Fruit fly (Drosophila melanogaster) whole organism, wandering third instar larva: ENCODE data around the gene CG6689.

Experiments
- Abd-B ChIP-seq: fragments of >200 bp; optimal IDR thresholded peaks from 2 replicates; lab custom pipeline; 2017; ENCODE audit warnings: missing biosample characterization, missing genetic modification characterization
- CG32264 ChIP-seq: fragments of 200-800 bp; sonication (Bioruptor generic); optimal IDR thresholded peaks from 2 replicates; lab custom pipeline; 2016; ENCODE audit warnings: missing biosample characterization, missing genetic modification characterization
- CG9705 ChIP-seq: fragments of 200-800 bp; sonication (Bioruptor generic); optimal IDR thresholded peaks from 2 replicates; lab custom pipeline; 2018; ENCODE audit warnings: missing biosample characterization, mild to moderate bottlenecking, missing genetic modification characterization
- CrebA ChIP-seq: fragments of 200-800 bp; sonication (Bioruptor generic); optimal IDR thresholded peaks from 2 replicates; lab custom pipeline; 2016; ENCODE audit warnings: missing biosample characterization, mild to moderate bottlenecking, missing genetic modification characterization, borderline replicate concordance
- Dfd ChIP-seq: fragments of >200 bp; optimal IDR thresholded peaks from 2 replicates; lab custom pipeline; 2017; ENCODE audit warnings: missing biosample characterization, missing genetic modification characterization
- Dif ChIP-seq: fragments of 200-275, 200-300 bp; sonication (Bioruptor generic); optimal IDR thresholded peaks from 2 replicates; lab custom pipeline; 2018; ENCODE audit warnings: missing biosample characterization, missing genetic modification characterization; ENCODE audit not compliant: partially characterized antibody
- GATAd ChIP-seq: sonication (Bioruptor generic); optimal IDR thresholded peaks from 2 replicates; lab custom pipeline; 2016; ENCODE audit warnings: missing biosample characterization, missing genetic modification characterization
- HLH106 ChIP-seq: fragments of 200-800 bp; optimal IDR thresholded peaks from 3 replicates; lab custom pipeline; 2019; ENCODE audit warnings: missing biosample characterization, mild to moderate bottlenecking, missing genetic modification characterization, moderate library complexity
- Hnf4 ChIP-seq: fragments of 200-800 bp; sonication (Bioruptor generic); optimal IDR thresholded peaks from 2 replicates; lab custom pipeline; 2016; ENCODE audit warnings: missing biosample characterization, mild to moderate bottlenecking, missing genetic modification characterization
- Hr78 ChIP-seq: fragments of >200 bp; optimal IDR thresholded peaks from 2 replicates; lab custom pipeline; 2017; ENCODE audit warnings: missing biosample characterization, missing genetic modification characterization
- Hr83 ChIP-seq: fragments of 200-300 bp; sonication (Bioruptor generic); optimal IDR thresholded peaks from 2 replicates; lab custom pipeline; 2016; ENCODE audit warnings: missing biosample characterization, mild to moderate bottlenecking, missing genetic modification characterization, moderate library complexity; ENCODE audit not compliant: poor library complexity, severe bottlenecking
- Mio ChIP-seq: sonication (Bioruptor generic); optimal IDR thresholded peaks from 2 replicates; lab custom pipeline; 2016; ENCODE audit warnings: missing biosample characterization, missing genetic modification characterization
- Myc ChIP-seq: fragments of >200 bp; optimal IDR thresholded peaks from 2 replicates; lab custom pipeline; 2017
- N ChIP-seq: fragments of >200 bp; optimal IDR thresholded peaks from 2 replicates; lab custom pipeline; 2018; ENCODE audit warnings: missing biosample characterization, missing external identifiers, missing genetic modification characterization
- OdsH ChIP-seq: fragments of 200-800 bp; sonication (Bioruptor generic); optimal IDR thresholded peaks from 2 replicates; lab custom pipeline; 2016; ENCODE audit warnings: missing biosample characterization, mild to moderate bottlenecking, missing genetic modification characterization
- Rel ChIP-seq, 2 experiments: fragments of 200-800 bp; sonication (Bioruptor generic) in 1 of 2; optimal IDR thresholded peaks; 2 replicates in 1 of 2; 3 replicates in 1 of 2; lab custom pipeline; 2016 to 2019; ENCODE audit warnings: mild to moderate bottlenecking in 2 of 2, missing biosample characterization in 2 of 2, missing genetic modification characterization in 2 of 2, moderate library complexity in 1 of 2
- Vsx2 ChIP-seq: fragments of 200-300, 225-300 bp; sonication (Bioruptor generic); optimal IDR thresholded peaks from 2 replicates; lab custom pipeline; 2018; ENCODE audit warnings: missing biosample characterization, missing genetic modification characterization; ENCODE audit not compliant: partially characterized antibody
- brk ChIP-seq: fragments of 200-800 bp; sonication (Bioruptor generic); optimal IDR thresholded peaks from 2 replicates; lab custom pipeline; 2016; ENCODE audit warnings: missing biosample characterization, mild to moderate bottlenecking, missing genetic modification characterization
- dl ChIP-seq, 2 experiments: fragments of 175-275, 200-275 bp in 1 of 2; fragments of 200-275 bp in 1 of 2; sonication (Bioruptor generic); optimal IDR thresholded peaks; lab custom pipeline; 2018; ENCODE audit warnings: mild to moderate bottlenecking in 2 of 2, missing biosample characterization in 2 of 2, missing genetic modification characterization in 2 of 2, moderate library complexity in 2 of 2; ENCODE audit not compliant: partially characterized antibody in 2 of 2, insufficient read depth in 1 of 2
- dmrt93B ChIP-seq: fragments of 200-800 bp; sonication (Bioruptor generic); optimal IDR thresholded peaks from 2 replicates; lab custom pipeline; 2018; ENCODE audit warnings: missing biosample characterization, mild to moderate bottlenecking, missing genetic modification characterization
- ey ChIP-seq: fragments of 200-800 bp; sonication (Bioruptor generic); optimal IDR thresholded peaks from 2 replicates; lab custom pipeline; 2016; ENCODE audit warnings: missing biosample characterization, missing genetic modification characterization
- foxo ChIP-seq, 2 experiments: fragments of 200-800 bp; sonication (Bioruptor generic); optimal IDR thresholded peaks; 2 replicates in 1 of 2; 3 replicates in 1 of 2; lab custom pipeline; 2016 to 2017; ENCODE audit warnings: missing biosample characterization in 2 of 2, missing genetic modification characterization in 2 of 2
- h ChIP-seq: fragments of 200-800 bp; sonication (Bioruptor generic); optimal IDR thresholded peaks from 3 replicates; lab custom pipeline; 2016; ENCODE audit warnings: missing biosample characterization, mild to moderate bottlenecking, missing genetic modification characterization
- jim ChIP-seq: fragments of 175-275, 200-325 bp; sonication (Bioruptor generic); optimal IDR thresholded peaks from 2 replicates; lab custom pipeline; 2016; ENCODE audit warnings: missing biosample characterization, mild to moderate bottlenecking, missing genetic modification characterization
- lola ChIP-seq: fragments of >200 bp; optimal IDR thresholded peaks from 2 replicates; lab custom pipeline; 2017; ENCODE audit warnings: missing biosample characterization, missing genetic modification characterization
- psq ChIP-seq: fragments of 200-800 bp; sonication (Bioruptor generic); optimal IDR thresholded peaks from 3 replicates; lab custom pipeline; 2017; ENCODE audit warnings: missing biosample characterization, mild to moderate bottlenecking, missing genetic modification characterization, moderate library complexity
- rgr ChIP-seq: fragments of 200-800 bp; sonication (Bioruptor generic); optimal IDR thresholded peaks from 3 replicates; lab custom pipeline; 2016; ENCODE audit warnings: missing biosample characterization, mild to moderate bottlenecking, missing genetic modification characterization
- sage ChIP-seq: fragments of 200-800 bp; sonication (Bioruptor generic); optimal IDR thresholded peaks from 2 replicates; lab custom pipeline; 2016; ENCODE audit warnings: missing biosample characterization, mild to moderate bottlenecking, missing genetic modification characterization
- sv ChIP-seq: fragments of 200-800 bp; sonication (Bioruptor generic); optimal IDR thresholded peaks from 3 replicates; lab custom pipeline; 2016; ENCODE audit warnings: missing biosample characterization, missing genetic modification characterization
- tai ChIP-seq: sonication (Bioruptor generic); optimal IDR thresholded peaks from 2 replicates; lab custom pipeline; 2016; ENCODE audit warnings: missing biosample characterization, missing genetic modification characterization
- usp ChIP-seq: fragments of >200 bp; optimal IDR thresholded peaks from 2 replicates; lab custom pipeline; 2017; ENCODE audit warnings: missing biosample characterization, missing genetic modification characterization

The CG6689 gene

DNA sequence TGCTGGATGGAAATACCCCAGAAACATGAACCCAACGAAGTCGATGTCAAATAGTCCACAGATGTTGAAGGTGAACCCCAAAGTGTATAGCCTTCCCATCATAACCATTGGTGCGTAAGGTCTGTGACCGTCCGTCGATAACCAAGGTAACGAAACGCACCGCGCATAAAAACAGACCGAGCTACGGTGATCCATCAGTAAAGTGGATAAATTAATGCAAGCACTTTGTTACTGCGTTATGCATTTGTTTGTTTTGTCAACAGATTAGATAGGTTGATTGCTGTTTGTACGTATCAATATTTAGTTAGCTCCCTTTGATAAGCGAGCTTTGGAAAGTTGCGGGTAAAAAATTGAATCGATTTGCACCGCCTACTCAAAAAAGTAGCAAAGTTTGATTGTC, 41.6 kb downstream of the CG6689 start:
- TF ChIP-seq sv, result no peak
- TF ChIP-seq tai (GFP tag; lab: Kevin White, UChicago), result no peak
- TF ChIP-seq Dif (GFP tag; lab: Kevin White, UChicago), result no peak
- TF ChIP-seq rgr (GFP tag; lab: Kevin White, UChicago), result no peak
- no peak for TF ChIP-seq sage (GFP tag; lab: Kevin White, UChicago)
- TF ChIP-seq lola, result no peak
- TF ChIP-seq jim (GFP tag; lab: Kevin White, UChicago), result no peak
- no peak for TF ChIP-seq Myc (lab: Kevin White, UChicago)
- TF ChIP-seq brk, result no peak
- TF ChIP-seq N (GFP tag; lab: Kevin White, UChicago), result no peak
- TF ChIP-seq OdsH (GFP tag; lab: Kevin White, UChicago), result no peak
- TF ChIP-seq Rel (GFP tag; optimal IDR thresholded peaks at IDR 0.05; lab: Kevin White, UChicago), result no peak
- TF ChIP-seq Rel (tag; optimal IDR thresholded peaks at IDR 0.05; lab: Kevin White, UChicago), result no peak
- TF ChIP-seq Abd-B, result no peak

dm6 chr3R:11177579-11177978, 42.3 kb downstream of the CG6689 start:
- no peak for TF ChIP-seq Dif (GFP tag; lab: Kevin White, UChicago)
- no peak for TF ChIP-seq OdsH (GFP tag; lab: Kevin White, UChicago)
- TF ChIP-seq HLH106 (tag; lab: Kevin White, UChicago), result no peak
- TF ChIP-seq dmrt93B (GFP tag; lab: Kevin White, UChicago), result no peak
- no peak for TF ChIP-seq Mio (GFP tag; lab: Kevin White, UChicago)
- TF ChIP-seq, all 38 proteins: peak for 0

DNA sequence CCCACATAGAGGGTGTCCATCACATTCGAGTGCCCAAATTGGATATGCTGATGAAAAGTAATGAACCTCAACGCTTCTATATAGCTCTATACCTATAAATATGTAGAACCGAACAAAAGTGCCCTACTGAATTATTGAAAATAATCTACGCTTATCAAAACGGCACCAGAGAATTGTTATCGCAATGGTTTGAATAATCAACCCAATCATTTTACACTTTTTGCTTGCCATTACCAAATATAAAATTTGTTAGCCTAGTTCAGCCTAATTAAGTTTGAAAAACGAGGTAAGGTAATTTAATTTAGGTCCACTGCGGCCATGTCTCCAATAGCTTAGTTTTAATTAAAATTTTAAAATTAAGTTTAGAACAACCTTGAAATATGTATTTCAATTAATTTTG, 44.1 kb downstream of the CG6689 start:
- TF ChIP-seq Hnf4 (GFP tag; lab: Kevin White, UChicago) (no peak), psq (GFP tag; lab: Kevin White, UChicago) (no peak), dl (GFP tag; optimal IDR thresholded peaks at IDR 0.05; lab: Kevin White, UChicago; ENCODE audit: insufficient read depth in 1 of 2, partially characterized antibody in 2 of 2) (no peak), Hr83 (no peak), usp (GFP tag; lab: Kevin White, UChicago) (no peak), OdsH (GFP tag; lab: Kevin White, UChicago) (no peak), sv (no peak), Abd-B (no peak), Dfd (GFP tag; lab: Kevin White, UChicago) (no peak), h (GFP tag; lab: Kevin White, UChicago) (no peak), dmrt93B (GFP tag; lab: Kevin White, UChicago) (no peak), ey (GFP tag; lab: Kevin White, UChicago) (no peak), Rel (GFP tag; optimal IDR thresholded peaks at IDR 0.05; lab: Kevin White, UChicago) (no peak), Rel (tag; optimal IDR thresholded peaks at IDR 0.05; lab: Kevin White, UChicago) (no peak), Dif (GFP tag; lab: Kevin White, UChicago) (no peak), CG9705 (GFP tag; lab: Kevin White, UChicago) (no peak), foxo (GFP tag; optimal IDR thresholded peaks at IDR 0.05; lab: Kevin White, UChicago) (no peak), HLH106 (tag; lab: Kevin White, UChicago) (no peak)

DNA sequence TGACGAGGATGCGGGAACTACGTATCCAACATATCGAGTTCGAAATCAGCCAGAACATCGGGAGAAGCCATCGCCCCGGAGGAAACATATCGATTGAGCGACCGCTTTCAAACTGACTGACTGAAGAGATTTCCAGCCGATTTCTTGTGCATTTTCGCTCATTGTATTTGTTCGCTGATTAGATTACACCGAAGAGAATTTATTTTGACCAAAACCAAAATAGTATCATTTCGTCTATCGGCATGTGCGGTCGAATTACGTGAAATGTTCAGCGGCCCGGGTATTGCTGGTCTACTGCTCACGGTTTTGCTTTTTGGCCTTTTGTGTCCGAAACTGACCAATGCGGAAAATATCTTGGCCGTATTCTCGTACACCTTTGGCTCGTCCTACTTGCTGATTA, 44.6 kb downstream of the CG6689 start, which contains the start of the genes Ugt304A1 and Ugt303A1:
Gene Ugt304A1 (minus strand): TSS at position 101 of the 400 bp plus-strand sequence.
Gene Ugt303A1 (plus strand): TSS at position 222 of the 400 bp plus-strand sequence.
- no peak for TF ChIP-seq GATAd (GFP tag; lab: Kevin White, UChicago)
- no peak for TF ChIP-seq Abd-B
- no peak for TF ChIP-seq ey (GFP tag; lab: Kevin White, UChicago)
- TF ChIP-seq Vsx2, result no peak
- TF ChIP-seq Rel (GFP tag; optimal IDR thresholded peaks at IDR 0.05; lab: Kevin White, UChicago), result no peak
- no peak for TF ChIP-seq Rel (tag; optimal IDR thresholded peaks at IDR 0.05; lab: Kevin White, UChicago)
- TF ChIP-seq HLH106 (tag; lab: Kevin White, UChicago), result no peak
- no peak for TF ChIP-seq Hr78 (GFP tag; lab: Kevin White, UChicago)
- no peak for TF ChIP-seq N (GFP tag; lab: Kevin White, UChicago)

dm6 chr3R:11173169-11173506, 46.7 kb downstream of the CG6689 start:
- no peak for TF ChIP-seq CG32264 (GFP tag; lab: Kevin White, UChicago)
- TF ChIP-seq Hr78 (GFP tag; lab: Kevin White, UChicago), result no peak
- peak; percentile 58 for TF ChIP-seq CrebA (GFP tag; lab: Kevin White, UChicago)
- no peak for TF ChIP-seq Abd-B
